Worm (Caenorhabditis elegans) whole organism, L2 larva: Measurements from ENCODE around the gene Y37D8A.2.

Source experiments
- C34F6.9 ChIP-seq: fragments of 150-350 bp; optimal IDR thresholded peaks from 2 replicates; lab custom pipeline; 2014; ENCODE audit warnings: missing biosample characterization, missing genetic modification characterization
- F13H6.1 ChIP-seq: sonication (generic microtip); optimal IDR thresholded peaks from 2 replicates; lab custom pipeline; 2016; ENCODE audit warnings: missing genetic modification characterization, missing compliant biosample characterization
- R02D3.7 ChIP-seq: fragments of 150-350 bp; optimal IDR thresholded peaks from 2 replicates; lab custom pipeline; 2014; ENCODE audit warnings: missing biosample characterization, missing genetic modification characterization
- Y55F3AM.14 ChIP-seq: fragments of 200-800 bp; sonication (Bioruptor generic); optimal IDR thresholded peaks from 2 replicates; lab custom pipeline; 2018; ENCODE audit warnings: mild to moderate bottlenecking, missing genetic modification characterization, missing compliant biosample characterization
- ZK546.5 ChIP-seq: sonication (generic microtip); optimal IDR thresholded peaks from 2 replicates; lab custom pipeline; 2017; ENCODE audit warnings: missing biosample characterization, missing genetic modification characterization
- alr-1 ChIP-seq: fragments of 150-350 bp; optimal IDR thresholded peaks from 2 replicates; lab custom pipeline; 2014; ENCODE audit warnings: missing biosample characterization, missing genetic modification characterization
- aly-2 ChIP-seq: fragments of 150-350 bp; optimal IDR thresholded peaks from 2 replicates; lab custom pipeline; 2014; ENCODE audit warnings: missing biosample characterization, missing genetic modification characterization
- ama-1 ChIP-seq: fragments of 150-350 bp; optimal IDR thresholded peaks from 2 replicates; lab custom pipeline; 2018; ENCODE audit warnings: inconsistent platforms
- blmp-1 ChIP-seq: sonication (generic microtip); optimal IDR thresholded peaks from 2 replicates; lab custom pipeline; 2017; ENCODE audit warnings: missing genetic modification characterization, mild to moderate bottlenecking, missing compliant biosample characterization, antibody characterized with exemption, moderate library complexity; ENCODE audit not compliant: insufficient read depth
- ceh-16 ChIP-seq: fragments of 150-350 bp; optimal IDR thresholded peaks from 2 replicates; lab custom pipeline; 2014; ENCODE audit warnings: missing biosample characterization, missing genetic modification characterization
- ceh-82 ChIP-seq: fragments of 150-350 bp; optimal IDR thresholded peaks from 2 replicates; lab custom pipeline; 2014; ENCODE audit warnings: missing biosample characterization, missing genetic modification characterization
- crh-2 ChIP-seq: sonication (generic microtip); optimal IDR thresholded peaks from 2 replicates; lab custom pipeline; 2017; ENCODE audit warnings: missing biosample characterization, missing genetic modification characterization
- dmd-4 ChIP-seq: sonication (generic microtip); optimal IDR thresholded peaks from 2 replicates; lab custom pipeline; 2017; ENCODE audit warnings: missing biosample characterization, missing genetic modification characterization
- egl-27 ChIP-seq: sonication (generic microtip); optimal IDR thresholded peaks from 3 replicates; lab custom pipeline; 2017; ENCODE audit warnings: missing biosample characterization, missing genetic modification reagents, missing genetic modification characterization
- elt-1 ChIP-seq: fragments of 150-350 bp; optimal IDR thresholded peaks from 2 replicates; lab custom pipeline; 2014; ENCODE audit warnings: missing biosample characterization, missing genetic modification characterization
- elt-3 ChIP-seq: sonication (generic microtip); optimal IDR thresholded peaks from 2 replicates; lab custom pipeline; 2017; ENCODE audit warnings: missing biosample characterization, missing genetic modification characterization
- fos-1 ChIP-seq: fragments of 150-350 bp; optimal IDR thresholded peaks from 2 replicates; lab custom pipeline; 2014; ENCODE audit warnings: missing biosample characterization, missing genetic modification characterization
- gmeb-1 ChIP-seq: fragments of 150-350 bp; optimal IDR thresholded peaks from 2 replicates; lab custom pipeline; 2014; ENCODE audit warnings: missing biosample characterization, missing genetic modification characterization
- lin-11 ChIP-seq: fragments of 150-350 bp; sonication (generic microtip); optimal IDR thresholded peaks from 2 replicates; lab custom pipeline; 2014; ENCODE audit warnings: missing biosample characterization, missing genetic modification characterization, inconsistent platforms, mixed read lengths
- lin-13 ChIP-seq: fragments of 150-350 bp; optimal IDR thresholded peaks from 2 replicates; lab custom pipeline; 2014; ENCODE audit warnings: missing biosample characterization, missing genetic modification reagents, missing genetic modification characterization
- lin-39 ChIP-seq: fragments of 150-350 bp; optimal IDR thresholded peaks from 2 replicates; lab custom pipeline; 2014; ENCODE audit warnings: missing biosample characterization, missing genetic modification reagents, missing genetic modification characterization
- lsy-2 ChIP-seq, 2 experiments: fragments of 150-350 bp in 1 of 2; sonication (generic microtip) in 1 of 2; optimal IDR thresholded peaks; 2 replicates each; lab custom pipeline; 2014 to 2017; ENCODE audit warnings: missing biosample characterization in 2 of 2, missing genetic modification characterization in 2 of 2
- mab-5 ChIP-seq: fragments of 150-350 bp; optimal IDR thresholded peaks from 2 replicates; lab custom pipeline; 2014; ENCODE audit warnings: missing biosample characterization, missing genetic modification characterization
- mbf-1 ChIP-seq: sonication (generic microtip); optimal IDR thresholded peaks from 2 replicates; lab custom pipeline; 2017; ENCODE audit warnings: missing biosample characterization, missing genetic modification characterization
- mdl-1 ChIP-seq, 2 experiments: fragments of 150-350 bp in 1 of 2; sonication (generic microtip) in 1 of 2; optimal IDR thresholded peaks; 2 replicates each; lab custom pipeline; 2017; ENCODE audit warnings: missing biosample characterization in 2 of 2, missing genetic modification characterization in 2 of 2
- nhr-10 ChIP-seq: sonication (generic microtip); optimal IDR thresholded peaks from 2 replicates; lab custom pipeline; 2017; ENCODE audit warnings: missing biosample characterization, missing genetic modification characterization
- nhr-11 ChIP-seq: fragments of 150-350 bp; optimal IDR thresholded peaks from 2 replicates; lab custom pipeline; 2014; ENCODE audit warnings: missing biosample characterization, missing genetic modification characterization
- nhr-12 ChIP-seq: fragments of 150-350 bp; optimal IDR thresholded peaks from 2 replicates; lab custom pipeline; 2014; ENCODE audit warnings: missing biosample characterization, missing genetic modification characterization
- nhr-129 ChIP-seq: fragments of 150-350 bp; optimal IDR thresholded peaks from 2 replicates; lab custom pipeline; 2014; ENCODE audit warnings: missing biosample characterization, missing genetic modification characterization
- nhr-21 ChIP-seq: fragments of 150-350 bp; optimal IDR thresholded peaks from 2 replicates; lab custom pipeline; 2014; ENCODE audit warnings: missing biosample characterization, missing genetic modification characterization
- nhr-23 ChIP-seq: fragments of 150-350 bp; optimal IDR thresholded peaks from 2 replicates; lab custom pipeline; 2014; ENCODE audit warnings: missing biosample characterization, missing genetic modification reagents, missing genetic modification characterization
- nhr-237 ChIP-seq: fragments of 150-350 bp; optimal IDR thresholded peaks from 2 replicates; lab custom pipeline; 2014; ENCODE audit warnings: missing biosample characterization, missing genetic modification characterization
- nhr-25 ChIP-seq: fragments of 150-350 bp; sonication (generic microtip); optimal IDR thresholded peaks from 3 replicates; lab custom pipeline; 2014; ENCODE audit warnings: missing biosample characterization, missing genetic modification characterization
- nhr-6 ChIP-seq: fragments of 150-350 bp; optimal IDR thresholded peaks from 2 replicates; lab custom pipeline; 2014; ENCODE audit warnings: missing biosample characterization, missing genetic modification characterization
- nhr-77 ChIP-seq: fragments of 150-350 bp; optimal IDR thresholded peaks from 2 replicates; lab custom pipeline; 2014; ENCODE audit warnings: missing biosample characterization, missing genetic modification characterization
- peb-1 ChIP-seq: fragments of 150-350 bp; optimal IDR thresholded peaks from 2 replicates; lab custom pipeline; 2014; ENCODE audit warnings: missing biosample characterization, missing genetic modification characterization
- sem-4 ChIP-seq: fragments of 150-350 bp; optimal IDR thresholded peaks from 2 replicates; lab custom pipeline; 2014; ENCODE audit warnings: missing biosample characterization, missing genetic modification reagents, missing genetic modification characterization
- skn-1 ChIP-seq: sonication (generic microtip); optimal IDR thresholded peaks from 2 replicates; lab custom pipeline; 2017; ENCODE audit warnings: missing biosample characterization, missing genetic modification characterization
- sma-3 ChIP-seq: sonication (generic microtip); optimal IDR thresholded peaks from 2 replicates; lab custom pipeline; 2016; ENCODE audit warnings: missing genetic modification reagents, missing genetic modification characterization, missing compliant biosample characterization
- sma-9 ChIP-seq, 2 experiments: fragments of 150-350 bp in 1 of 2; sonication (generic microtip) in 1 of 2; optimal IDR thresholded peaks; 2 replicates each; lab custom pipeline; 2014 to 2016; ENCODE audit warnings: missing genetic modification characterization in 2 of 2, mild to moderate bottlenecking in 1 of 2, missing biosample characterization in 1 of 2, missing compliant biosample characterization in 1 of 2, missing genetic modification reagents in 1 of 2, moderate library complexity in 1 of 2
- snpc-4 ChIP-seq: fragments of 150-350 bp; optimal IDR thresholded peaks from 2 replicates; lab custom pipeline; 2014; ENCODE audit warnings: missing biosample characterization, missing genetic modification characterization
- unc-39 ChIP-seq: fragments of 150-350 bp; optimal IDR thresholded peaks from 2 replicates; lab custom pipeline; 2014; ENCODE audit warnings: missing biosample characterization, missing genetic modification characterization
- unc-55 ChIP-seq: fragments of 150-350 bp; sonication (generic microtip); optimal IDR thresholded peaks from 3 replicates; lab custom pipeline; 2014; ENCODE audit warnings: missing biosample characterization, missing genetic modification reagents, missing genetic modification characterization
- unc-62 ChIP-seq: fragments of 150-350 bp; optimal IDR thresholded peaks from 2 replicates; lab custom pipeline; 2014; ENCODE audit warnings: missing biosample characterization, missing genetic modification reagents, missing genetic modification characterization
- zag-1 ChIP-seq: fragments of 150-350 bp; optimal IDR thresholded peaks from 2 replicates; lab custom pipeline; 2014; ENCODE audit warnings: missing biosample characterization, missing genetic modification characterization
- ztf-1 ChIP-seq: fragments of 200-800 bp; sonication (Bioruptor generic); conservative IDR thresholded peaks from 2 replicates; pipeline ENCODE4 v1.3.6; 2022; ENCODE audit warnings: missing genetic modification characterization, missing compliant biosample characterization
- ztf-11 ChIP-seq: sonication (generic microtip); optimal IDR thresholded peaks from 2 replicates; lab custom pipeline; 2017; ENCODE audit warnings: missing biosample characterization, missing genetic modification characterization
- ztf-4 ChIP-seq: fragments of 150-350 bp; optimal IDR thresholded peaks from 2 replicates; lab custom pipeline; 2014; ENCODE audit warnings: missing biosample characterization, missing genetic modification characterization

Gene Y37D8A.2

ce11 chrIII:12840204-12840603 is 20.2 kb downstream of the Y37D8A.2 start:
- no peak for TF ChIP-seq Y55F3AM.14
- TF ChIP-seq nhr-237: no peak
- TF ChIP-seq ZK546.5 (tag; lab: Kevin White, UChicago): no peak
- TF ChIP-seq lsy-2 (tag; optimal IDR thresholded peaks at IDR 0.05; lab: Kevin White, UChicago): no peak
- no peak for TF ChIP-seq ztf-11 (tag; lab: Kevin White, UChicago)
- no peak for TF ChIP-seq F13H6.1
- no peak for TF ChIP-seq crh-2
- TF ChIP-seq nhr-21: no peak
- no peak for TF ChIP-seq nhr-11 (tag; lab: Kevin White, UChicago)
- TF ChIP-seq, all 48 proteins: peak for 0

DNA sequence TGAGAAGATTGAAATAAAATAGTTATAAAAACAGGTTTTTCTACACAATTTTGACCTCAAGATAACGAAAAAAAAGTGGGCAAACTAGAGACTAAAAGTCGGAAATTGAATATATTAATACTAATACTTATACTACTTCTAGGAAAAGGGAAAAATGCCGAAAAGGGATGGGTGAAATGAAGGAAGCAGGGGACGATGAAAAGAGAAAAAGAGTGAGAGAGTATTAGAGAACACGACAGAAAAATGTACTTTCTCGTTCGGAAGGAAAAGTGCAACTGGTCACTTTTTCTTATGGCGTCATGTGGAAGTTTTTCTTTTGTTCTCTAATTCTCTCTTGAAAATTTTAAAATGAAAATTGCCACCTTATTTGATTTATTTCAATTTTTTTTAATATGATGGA is 21.3 kb downstream of the Y37D8A.2 start:
- TF ChIP-seq dmd-4 (tag; lab: Kevin White, UChicago) (no peak), peb-1 (tag; lab: Kevin White, UChicago) (no peak), sem-4 (peak; percentile 97), nhr-77 (tag; lab: Kevin White, UChicago) (no peak), alr-1 (no peak), zag-1 (tag; lab: Kevin White, UChicago) (peak; percentile 41), nhr-12 (tag; lab: Kevin White, UChicago) (no peak), nhr-21 (peak; percentile 90), F13H6.1 (peak; percentile 99), elt-1 (tag; lab: Kevin White, UChicago) (no peak), ZK546.5 (tag; lab: Kevin White, UChicago) (no peak), nhr-237 (no peak), ama-1 (lab: Kevin White, UChicago) (no peak), ceh-82 (tag; lab: Kevin White, UChicago) (no peak), unc-62 (GFP tag; lab: Kevin White, UChicago) (no peak), C34F6.9 (peak; percentile 80), lsy-2 (tag; optimal IDR thresholded peaks at IDR 0.05; lab: Kevin White, UChicago) (peak; percentile 29 to 88), unc-39 (tag; lab: Kevin White, UChicago) (no peak), nhr-129 (tag; lab: Kevin White, UChicago) (no peak), ztf-4 (tag; lab: Kevin White, UChicago) (peak; percentile 13), blmp-1 (tag; lab: Kevin White, UChicago) (peak; percentile 96), sma-9 (GFP tag; optimal IDR thresholded peaks at IDR 0.05; lab: Kevin White, UChicago) (peak; percentile 99), sma-9 (tag; optimal IDR thresholded peaks at IDR 0.05; lab: Kevin White, UChicago) (no peak), aly-2 (tag; lab: Kevin White, UChicago) (no peak), nhr-10 (tag; lab: Kevin White, UChicago) (no peak), mbf-1 (tag; lab: Kevin White, UChicago) (no peak), lin-11 (tag; lab: Kevin White, UChicago) (no peak), ztf-1 (GFP tag; lab: Robert Waterston, UW) (no peak), nhr-6 (tag; lab: Kevin White, UChicago) (peak; percentile 62), mdl-1 (tag; optimal IDR thresholded peaks at IDR 0.05; lab: Kevin White, UChicago) (peak; percentile 40 to 83), ztf-11 (tag; lab: Kevin White, UChicago) (no peak), elt-3 (tag; lab: Kevin White, UChicago) (no peak), unc-55 (peak; percentile 79), lin-39 (tag; lab: Kevin White, UChicago) (no peak), nhr-23 (no peak), snpc-4 (tag; lab: Kevin White, UChicago) (no peak), ceh-16 (tag; lab: Kevin White, UChicago) (peak; percentile 23), R02D3.7 (tag; lab: Kevin White, UChicago) (no peak), sma-3 (GFP tag; lab: Kevin White, UChicago) (peak; percentile 74), nhr-25 (tag; lab: Kevin White, UChicago) (peak; percentile 44), egl-27 (tag; lab: Kevin White, UChicago) (peak; percentile 88), crh-2 (peak; percentile 82), nhr-11 (tag; lab: Kevin White, UChicago) (no peak), skn-1 (tag; lab: Kevin White, UChicago) (peak; percentile 47), lin-13 (GFP tag; lab: Kevin White, UChicago) (peak; percentile 69), fos-1 (tag; lab: Kevin White, UChicago) (peak; percentile 95), mab-5 (tag; lab: Kevin White, UChicago) (peak; percentile 38), Y55F3AM.14 (peak; percentile 64), gmeb-1 (tag; lab: Kevin White, UChicago) (peak; percentile 2)
